Fruit fly (Drosophila melanogaster): ENCODE data around the gene CG17646.

Gene CG17646

DNA sequence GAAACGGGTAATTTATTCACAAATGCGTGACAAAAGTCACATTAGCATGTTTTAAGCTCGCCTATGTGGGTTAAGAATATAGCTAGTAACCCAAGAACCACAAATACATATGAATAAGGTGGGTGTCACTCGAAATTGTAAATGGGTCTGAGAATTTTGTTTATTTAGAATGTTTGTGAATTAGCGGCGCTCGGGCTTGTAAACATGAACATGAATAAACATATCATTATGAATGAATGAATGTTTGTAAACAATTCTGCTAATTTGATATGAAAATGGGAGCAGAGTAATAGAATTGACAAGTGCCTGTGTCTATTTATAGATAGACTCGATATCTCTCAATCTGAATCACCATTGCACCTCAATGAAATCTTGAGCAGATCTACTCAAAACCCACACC, 2.8 kb downstream of the CG17646 start:
- TF ChIP-seq foxo (GFP tag; optimal IDR thresholded peaks at IDR 0.05) (no peak), Dfd (GFP tag; optimal IDR thresholded peaks at IDR 0.05) (no peak), br (GFP tag; optimal IDR thresholded peaks at IDR 0.05) (no peak), CrebA (GFP tag; optimal IDR thresholded peaks at IDR 0.05; ENCODE audit: borderline replicate concordance) (no peak), CG32264 (GFP tag; optimal IDR thresholded peaks at IDR 0.05) (no peak), Dif (GFP tag; optimal IDR thresholded peaks at IDR 0.05; ENCODE audit: partially characterized antibody) (no peak), psq (GFP tag; optimal IDR thresholded peaks at IDR 0.05) (no peak), dmrt93B (GFP tag; optimal IDR thresholded peaks at IDR 0.05) (no peak), sv (GFP tag; optimal IDR thresholded peaks at IDR 0.05) (no peak), Abd-B (GFP tag; optimal IDR thresholded peaks at IDR 0.05) (no peak), Myc (optimal IDR thresholded peaks at IDR 0.05) (no peak), GATAd (GFP tag; optimal IDR thresholded peaks at IDR 0.05) (no peak), Mio (GFP tag; optimal IDR thresholded peaks at IDR 0.05) (no peak), tai (GFP tag; optimal IDR thresholded peaks at IDR 0.05) (no peak)

DNA sequence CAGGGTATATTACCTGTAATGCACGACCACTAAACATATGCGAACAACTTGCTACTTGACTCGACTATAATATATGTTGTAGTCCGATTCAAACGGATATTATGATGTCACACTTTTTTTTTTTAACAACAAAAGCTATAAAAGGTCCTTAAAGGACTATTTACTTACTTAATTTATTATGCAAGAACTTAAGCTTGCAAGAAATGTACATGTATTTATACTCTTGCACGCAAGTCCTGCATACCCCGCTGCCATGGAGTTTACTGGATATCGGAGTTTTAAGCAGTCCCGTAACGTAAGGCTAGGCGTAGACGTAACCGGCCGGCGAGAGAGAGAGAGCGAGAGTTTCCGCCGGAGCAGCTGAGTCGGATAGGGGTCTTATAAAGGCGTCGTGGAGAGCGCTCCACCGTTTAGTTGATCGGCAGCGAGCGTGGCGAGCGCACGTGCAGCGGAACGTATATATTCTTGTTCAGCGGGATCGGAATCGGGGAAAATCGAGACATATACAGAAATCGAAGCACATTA, 4.8 kb downstream of the CG17646 start:
- TF ChIP-seq woc (GFP tag; optimal IDR thresholded peaks at IDR 0.05) (no peak), N (GFP tag; optimal IDR thresholded peaks at IDR 0.05) (no peak), Rel (GFP tag; optimal IDR thresholded peaks at IDR 0.05) (no peak), Rel (tag; optimal IDR thresholded peaks at IDR 0.05) (no peak), Hr78 (GFP tag; optimal IDR thresholded peaks at IDR 0.05) (no peak), CG9705 (GFP tag; optimal IDR thresholded peaks at IDR 0.05) (no peak), CG32264 (GFP tag; optimal IDR thresholded peaks at IDR 0.05) (no peak), foxo (GFP tag; optimal IDR thresholded peaks at IDR 0.05) (peak in 1 of 2 experiments; percentile 68), Sp1 (GFP tag; optimal IDR thresholded peaks at IDR 0.05) (no peak), Myc (optimal IDR thresholded peaks at IDR 0.05) (no peak), brk (GFP tag; optimal IDR thresholded peaks at IDR 0.05) (no peak), HLH106 (tag; optimal IDR thresholded peaks at IDR 0.05) (peak; percentile 16), dmrt93B (GFP tag; optimal IDR thresholded peaks at IDR 0.05) (no peak), usp (GFP tag; optimal IDR thresholded peaks at IDR 0.05) (no peak), Hr83 (GFP tag; optimal IDR thresholded peaks at IDR 0.05; ENCODE audit: poor library complexity, severe bottlenecking) (no peak), sage (GFP tag; optimal IDR thresholded peaks at IDR 0.05) (no peak), jim (GFP tag; optimal IDR thresholded peaks at IDR 0.05) (no peak), Vsx2 (GFP tag; optimal IDR thresholded peaks at IDR 0.05; ENCODE audit: partially characterized antibody) (no peak), psq (GFP tag; optimal IDR thresholded peaks at IDR 0.05) (peak; percentile 42), sv (GFP tag; optimal IDR thresholded peaks at IDR 0.05) (peak; percentile 92), Dfd (GFP tag; optimal IDR thresholded peaks at IDR 0.05) (no peak), Mio (GFP tag; optimal IDR thresholded peaks at IDR 0.05) (no peak), OdsH (GFP tag; optimal IDR thresholded peaks at IDR 0.05) (peak; percentile 64), br (GFP tag; optimal IDR thresholded peaks at IDR 0.05) (peak; percentile 48), h (GFP tag; optimal IDR thresholded peaks at IDR 0.05) (peak; percentile 69), Jra (GFP tag; optimal IDR thresholded peaks at IDR 0.05) (no peak), Dif (GFP tag; optimal IDR thresholded peaks at IDR 0.05; ENCODE audit: partially characterized antibody) (peak; percentile 78), pan (optimal IDR thresholded peaks at IDR 0.05) (no peak), lola (GFP tag; optimal IDR thresholded peaks at IDR 0.05) (no peak), Hnf4 (GFP tag; optimal IDR thresholded peaks at IDR 0.05) (peak; percentile 31), GATAd (GFP tag; optimal IDR thresholded peaks at IDR 0.05) (no peak), dl (GFP tag; optimal IDR thresholded peaks at IDR 0.05; ENCODE audit: insufficient read depth in 1 of 2, partially characterized antibody in 2 of 2) (peak in 1 of 2 experiments; percentile 34), rgr (GFP tag; optimal IDR thresholded peaks at IDR 0.05) (peak; percentile 46), tai (GFP tag; optimal IDR thresholded peaks at IDR 0.05) (no peak), dsf (GFP tag; optimal IDR thresholded peaks at IDR 0.05; ENCODE audit: borderline replicate concordance) (no peak), CrebA (GFP tag; optimal IDR thresholded peaks at IDR 0.05; ENCODE audit: borderline replicate concordance) (no peak), Abd-B (GFP tag; optimal IDR thresholded peaks at IDR 0.05) (no peak), ey (GFP tag; optimal IDR thresholded peaks at IDR 0.05) (peak; percentile 77), fru (GFP tag; optimal IDR thresholded peaks at IDR 0.05) (peak; percentile 78)
